Worm (Caenorhabditis elegans) whole organism, young adult: ENCODE results near the gene acr-2.

Experiments used
- F39B2.1 ChIP-seq: fragments of 200-800 bp; sonication (Bioruptor generic); IDR thresholded peaks from 2 replicates; pipeline ENCODE4 v1.3.6; 2022; ENCODE audit warnings: missing genetic modification reagents, missing genetic modification characterization, missing compliant biosample characterization
- K12H6.12 ChIP-seq: fragments of 200-800 bp; sonication (Bioruptor generic); optimal IDR thresholded peaks from 2 replicates; lab custom pipeline; 2018; ENCODE audit warnings: mild to moderate bottlenecking, missing genetic modification characterization, missing compliant biosample characterization
- dox-1 ChIP-seq: fragments of 200-800 bp; sonication (Bioruptor generic); IDR thresholded peaks from 2 replicates; pipeline ENCODE4 v1.3.6; 2022; ENCODE audit warnings: missing genetic modification reagents, missing genetic modification characterization, missing compliant biosample characterization
- egl-18 ChIP-seq: fragments of 200-800 bp; sonication (Bioruptor generic); IDR thresholded peaks from 2 replicates; pipeline ENCODE4 v1.3.6; 2022; ENCODE audit warnings: missing genetic modification reagents, missing genetic modification characterization, missing compliant biosample characterization
- hlh-26 ChIP-seq: fragments of 200-800 bp; sonication (Bioruptor generic); conservative IDR thresholded peaks from 2 replicates; pipeline ENCODE4 v1.3.6; 2022; ENCODE audit warnings: missing genetic modification reagents, missing genetic modification characterization, missing compliant biosample characterization
- mes-4 ChIP-seq: sonication (generic microtip); optimal IDR thresholded peaks from 2 replicates; lab custom pipeline; 2016; ENCODE audit warnings: missing genotype, missing genetic modification characterization, missing compliant biosample characterization
- mxl-1 ChIP-seq: sonication (generic microtip); optimal IDR thresholded peaks from 2 replicates; lab custom pipeline; 2016; ENCODE audit warnings: missing genetic modification characterization, missing compliant biosample characterization
- nfyb-1 ChIP-seq: fragments of 200-800 bp; sonication (Bioruptor generic); IDR thresholded peaks from 2 replicates; pipeline ENCODE4 v1.3.6; 2022; ENCODE audit warnings: missing genetic modification reagents, missing genetic modification characterization, missing compliant biosample characterization
- snpc-3.4 ChIP-seq: sonication (generic microtip); optimal IDR thresholded peaks from 2 replicates; lab custom pipeline; 2017; ENCODE audit warnings: missing genetic modification characterization, mild to moderate bottlenecking, missing compliant biosample characterization, antibody characterized with exemption, moderate library complexity, missing genotype, missing genetic modification reagents
- tbx-9 ChIP-seq: sonication (generic microtip); optimal IDR thresholded peaks from 2 replicates; lab custom pipeline; 2016; ENCODE audit warnings: borderline replicate concordance, missing genetic modification characterization, inconsistent platforms, missing compliant biosample characterization
- unc-62 ChIP-seq: fragments of 150-350 bp; optimal IDR thresholded peaks from 2 replicates; lab custom pipeline; 2014; ENCODE audit warnings: missing biosample characterization, missing genetic modification reagents, missing genetic modification characterization

ce11 chrX:6743853-6744346 lies 41.6 kb downstream of the acr-2 start:
- TF ChIP-seq hlh-26 (no peak), unc-62 (GFP tag; lab: Kevin White, UChicago) (peak; percentile 42), mxl-1 (tag; lab: Kevin White, UChicago) (no peak), mes-4 (no peak), dox-1 (GFP tag; lab: Robert Waterston, UW) (peak; percentile 79), K12H6.12 (tag; lab: Kevin White, UChicago) (peak; percentile 71), tbx-9 (no peak), nfyb-1 (GFP tag; lab: Robert Waterston, UW) (peak; percentile 88), F39B2.1 (GFP tag; lab: Robert Waterston, UW) (no peak), snpc-3.4 (tag; lab: Kevin White, UChicago) (no peak), egl-18 (GFP tag; lab: Robert Waterston, UW) (no peak)
